Fruit fly (Drosophila melanogaster) whole organism, embryonic: ENCODE results near the gene Cyp4ac1.

Experiments used
- Atf-2 ChIP-seq: fragments of 200-800 bp; sonication (Bioruptor generic); optimal IDR thresholded peaks from 2 replicates; lab custom pipeline; 2016; ENCODE audit warnings: missing biosample characterization, missing genetic modification characterization
- CG10147 ChIP-seq: fragments of 200-800 bp; sonication (Bioruptor generic); optimal IDR thresholded peaks from 2 replicates; lab custom pipeline; 2019; ENCODE audit warnings: missing biosample characterization, mild to moderate bottlenecking, missing genetic modification characterization, moderate library complexity
- CG10274 ChIP-seq: fragments of 200-800 bp; sonication (Bioruptor generic); optimal IDR thresholded peaks from 3 replicates; lab custom pipeline; 2017; ENCODE audit warnings: missing biosample characterization, mild to moderate bottlenecking, missing genetic modification characterization
- CG10366 ChIP-seq: fragments of 200-800 bp; sonication (Bioruptor generic); IDR thresholded peaks from 2 replicates; pipeline ENCODE4 v1.3.6; 2022; ENCODE audit warnings: missing biosample characterization, missing genetic modification characterization
- CG1233 ChIP-seq: fragments of 200-800 bp; sonication (Bioruptor generic); optimal IDR thresholded peaks from 4 replicates; lab custom pipeline; 2018; ENCODE audit warnings: missing biosample characterization, mild to moderate bottlenecking, missing genetic modification characterization
- CG12942 ChIP-seq: fragments of 200-800 bp; sonication (Bioruptor generic); optimal IDR thresholded peaks from 3 replicates; lab custom pipeline; 2016; ENCODE audit warnings: missing biosample characterization, missing genetic modification characterization
- CG15479 ChIP-seq: fragments of 200-800 bp; sonication (Bioruptor generic); optimal IDR thresholded peaks from 3 replicates; lab custom pipeline; 2019; ENCODE audit warnings: missing biosample characterization, mild to moderate bottlenecking, missing genetic modification characterization, moderate library complexity
- CG16779 ChIP-seq: fragments of 200-800 bp; sonication (Bioruptor generic); IDR thresholded peaks from 2 replicates; pipeline ENCODE4 v1.3.6; 2022; ENCODE audit warnings: missing biosample characterization, missing genetic modification characterization
- CG17612 ChIP-seq: fragments of 200-800 bp; sonication (Bioruptor generic); IDR thresholded peaks from 2 replicates; pipeline ENCODE4 v1.3.6; 2022; ENCODE audit warnings: missing biosample characterization, missing genetic modification characterization
- CG18599 ChIP-seq: fragments of 200-800 bp; sonication (Bioruptor generic); optimal IDR thresholded peaks from 3 replicates; lab custom pipeline; 2017; ENCODE audit warnings: missing biosample characterization, missing genetic modification characterization, mild to moderate bottlenecking, moderate library complexity, missing genetic modification reagents
- CG2129 ChIP-seq: fragments of 200-800 bp; sonication (Bioruptor generic); IDR thresholded peaks from 2 replicates; pipeline ENCODE4 v1.3.6; 2022; ENCODE audit warnings: missing biosample characterization, missing genetic modification characterization; ENCODE audit not compliant: partially characterized antibody
- CG2199 ChIP-seq: fragments of 200-800 bp; sonication (Bioruptor generic); IDR thresholded peaks from 3 replicates; pipeline ENCODE4 v1.3.6; 2022; ENCODE audit warnings: missing biosample characterization, missing genetic modification characterization
- CG30020 ChIP-seq: fragments of 200-800 bp; optimal IDR thresholded peaks from 2 replicates; lab custom pipeline; 2019; ENCODE audit warnings: missing biosample characterization, mild to moderate bottlenecking, missing genetic modification characterization, moderate library complexity
- CG3281 ChIP-seq: fragments of 200-800 bp; sonication (Bioruptor generic); optimal IDR thresholded peaks from 3 replicates; lab custom pipeline; 2017; ENCODE audit warnings: missing biosample characterization, mild to moderate bottlenecking, missing genetic modification characterization
- CG34224 ChIP-seq: fragments of 200-800 bp; sonication (Bioruptor generic); IDR thresholded peaks from 3 replicates; pipeline ENCODE4 v1.3.6; 2022; ENCODE audit warnings: missing biosample characterization, missing genetic modification characterization; ENCODE audit not compliant: partially characterized antibody
- CG4854 ChIP-seq: fragments of 200-800 bp; sonication (Bioruptor generic); optimal IDR thresholded peaks from 2 replicates; lab custom pipeline; 2016; ENCODE audit warnings: missing biosample characterization, missing genetic modification characterization, inconsistent platforms
- CG5245 ChIP-seq: fragments of 200-800 bp; sonication (Bioruptor generic); optimal IDR thresholded peaks from 3 replicates; lab custom pipeline; 2016; ENCODE audit warnings: missing biosample characterization, missing genetic modification characterization
- CG6175 ChIP-seq: fragments of 200-800 bp; sonication (Bioruptor generic); IDR thresholded peaks from 3 replicates; pipeline ENCODE4 v1.3.6; 2022; ENCODE audit warnings: missing biosample characterization, missing genetic modification characterization
- CG6765 ChIP-seq: fragments of 200-800 bp; sonication (Bioruptor generic); optimal IDR thresholded peaks from 3 replicates; lab custom pipeline; 2017; ENCODE audit warnings: missing biosample characterization, mild to moderate bottlenecking, missing genetic modification characterization
- CG6854 ChIP-seq: fragments of 200-800 bp; sonication (Bioruptor generic); optimal IDR thresholded peaks from 3 replicates; lab custom pipeline; 2017; ENCODE audit warnings: missing biosample characterization, mild to moderate bottlenecking, missing genetic modification characterization
- CG9876 ChIP-seq: fragments of 200-800 bp; sonication (Bioruptor generic); optimal IDR thresholded peaks from 2 replicates; lab custom pipeline; 2016; ENCODE audit warnings: missing biosample characterization, missing genetic modification characterization
- CG9932 ChIP-seq: fragments of 200-800 bp; sonication (Bioruptor generic); IDR thresholded peaks from 2 replicates; pipeline ENCODE4 v1.3.6; 2022; ENCODE audit warnings: missing biosample characterization, missing genetic modification characterization
- CHES-1-like ChIP-seq: fragments of 200-800 bp; sonication (Bioruptor generic); optimal IDR thresholded peaks from 2 replicates; lab custom pipeline; 2016; ENCODE audit warnings: missing biosample characterization, missing genetic modification characterization
- Dek ChIP-seq: fragments of 200-800 bp; sonication (Bioruptor generic); optimal IDR thresholded peaks from 3 replicates; lab custom pipeline; 2019; ENCODE audit warnings: missing biosample characterization, mild to moderate bottlenecking, missing genetic modification characterization, moderate library complexity
- Drgx ChIP-seq: fragments of 200-800 bp; sonication (Bioruptor generic); IDR thresholded peaks from 2 replicates; pipeline ENCODE4 v1.3.6; 2022; ENCODE audit warnings: missing biosample characterization, missing genetic modification characterization
- Eip74EF ChIP-seq, 2 experiments: fragments of 200-800 bp in 1 of 2; fragments of >200 bp in 1 of 2; sonication (Bioruptor generic) in 1 of 2; optimal IDR thresholded peaks; 2 replicates each; lab custom pipeline; 2017 to 2019; ENCODE audit warnings: missing biosample characterization in 2 of 2, missing genetic modification characterization in 2 of 2, mild to moderate bottlenecking in 1 of 2, moderate library complexity in 1 of 2
- HHEX ChIP-seq: fragments of 200-800 bp; sonication (Bioruptor generic); optimal IDR thresholded peaks from 3 replicates; lab custom pipeline; 2017; ENCODE audit warnings: missing biosample characterization, mild to moderate bottlenecking, missing genetic modification characterization, missing genetic modification reagents
- Hey ChIP-seq: fragments of 200-800 bp; sonication (Bioruptor generic); optimal IDR thresholded peaks from 3 replicates; lab custom pipeline; 2018; ENCODE audit warnings: missing biosample characterization, mild to moderate bottlenecking, missing genetic modification characterization
- Med ChIP-seq: fragments of 200-800 bp; sonication (Bioruptor generic); peaks from one replicate; lab custom pipeline; 2016; ENCODE audit warnings: missing biosample characterization, missing genetic modification characterization, mild to moderate bottlenecking, inconsistent platforms, moderate library complexity
- Mrtf ChIP-seq: fragments of 200-800 bp; sonication (Bioruptor generic); IDR thresholded peaks from 3 replicates; pipeline ENCODE4 v1.3.6; 2022; ENCODE audit warnings: missing biosample characterization, missing genetic modification characterization
- Oaz ChIP-seq: fragments of 200-800 bp; sonication (Bioruptor generic); IDR thresholded peaks from 2 replicates; pipeline ENCODE4 v1.3.6; 2022; ENCODE audit warnings: missing biosample characterization, missing genetic modification characterization
- Pdp1 ChIP-seq, 2 experiments: fragments of 200-800 bp; sonication (Bioruptor generic); optimal IDR thresholded peaks; 3 replicates each; lab custom pipeline; 2016; ENCODE audit warnings: missing biosample characterization in 2 of 2, missing genetic modification characterization in 2 of 2, mild to moderate bottlenecking in 1 of 2, moderate library complexity in 1 of 2
- Poxn ChIP-seq: fragments of 200-800 bp; sonication (Bioruptor generic); IDR thresholded peaks from 2 replicates; pipeline ENCODE4 v1.3.6; 2022; ENCODE audit warnings: missing biosample characterization, missing genetic modification characterization
- Sox102F ChIP-seq: fragments of 200-800 bp; sonication (Bioruptor generic); optimal IDR thresholded peaks from 2 replicates; lab custom pipeline; 2018; ENCODE audit warnings: missing biosample characterization, mild to moderate bottlenecking, missing genetic modification characterization, moderate library complexity
- ase ChIP-seq: fragments of 200-800 bp; sonication (Bioruptor generic); IDR thresholded peaks from 3 replicates; pipeline ENCODE4 v1.3.6; 2022; ENCODE audit warnings: missing biosample characterization, missing genetic modification characterization
- bbx ChIP-seq: fragments of 200-800 bp; sonication (Bioruptor generic); IDR thresholded peaks from 2 replicates; pipeline ENCODE4 v1.3.6; 2022; ENCODE audit warnings: missing biosample characterization, missing genetic modification characterization; ENCODE audit not compliant: partially characterized antibody
- br ChIP-seq: fragments of >200 bp; optimal IDR thresholded peaks from 2 replicates; lab custom pipeline; 2017
- croc ChIP-seq: fragments of 200-800 bp; sonication (Bioruptor generic); conservative IDR thresholded peaks from 3 replicates; pipeline ENCODE4 v1.3.6; 2022; ENCODE audit warnings: missing biosample characterization, missing genetic modification characterization
- crol ChIP-seq: fragments of 200-800 bp; sonication (Bioruptor generic); IDR thresholded peaks from 2 replicates; pipeline ENCODE4 v1.3.6; 2022; ENCODE audit warnings: missing biosample characterization, missing genetic modification characterization
- ewg ChIP-seq: fragments of 200-800 bp; sonication (Bioruptor generic); optimal IDR thresholded peaks from 3 replicates; lab custom pipeline; 2017; ENCODE audit warnings: mild to moderate bottlenecking, missing biosample characterization, missing genetic modification reagents, missing genetic modification characterization
- gcm2 ChIP-seq: fragments of 200-800 bp; sonication (Bioruptor generic); optimal IDR thresholded peaks from 2 replicates; lab custom pipeline; 2016; ENCODE audit warnings: missing biosample characterization, missing genetic modification characterization
- grn ChIP-seq: fragments of 200-800 bp; sonication (Bioruptor generic); optimal IDR thresholded peaks from 3 replicates; lab custom pipeline; 2017; ENCODE audit warnings: missing biosample characterization, missing genetic modification characterization
- jigr1 ChIP-seq: fragments of 200-800 bp; sonication (Bioruptor generic); IDR thresholded peaks from 3 replicates; pipeline ENCODE4 v1.3.6; 2022; ENCODE audit warnings: missing biosample characterization, missing genetic modification characterization
- jing ChIP-seq: fragments of 200-800 bp; sonication (Bioruptor generic); optimal IDR thresholded peaks from 2 replicates; lab custom pipeline; 2018; ENCODE audit warnings: missing biosample characterization, mild to moderate bottlenecking, missing genetic modification characterization
- org-1 ChIP-seq: fragments of 200-800 bp; sonication (Bioruptor generic); optimal IDR thresholded peaks from 2 replicates; lab custom pipeline; 2017; ENCODE audit warnings: missing biosample characterization, missing genetic modification characterization
- phol ChIP-seq: fragments of 200-800 bp; sonication (Bioruptor generic); optimal IDR thresholded peaks from 3 replicates; lab custom pipeline; 2018; ENCODE audit warnings: missing biosample characterization, mild to moderate bottlenecking, missing genetic modification characterization, moderate library complexity
- ranshi ChIP-seq: fragments of 200-800 bp; sonication (Bioruptor generic); IDR thresholded peaks from 2 replicates; pipeline ENCODE4 v1.3.6; 2022; ENCODE audit warnings: missing biosample characterization, missing genetic modification characterization
- sug ChIP-seq: fragments of 200-800 bp; optimal IDR thresholded peaks from 2 replicates; lab custom pipeline; 2019; ENCODE audit warnings: missing biosample characterization, mild to moderate bottlenecking, missing genetic modification characterization, moderate library complexity
- unc-4 ChIP-seq: fragments of 200-800 bp; sonication (Bioruptor generic); IDR thresholded peaks from 2 replicates; pipeline ENCODE4 v1.3.6; 2022; ENCODE audit warnings: missing biosample characterization, missing genetic modification characterization; ENCODE audit not compliant: partially characterized antibody
- vnd ChIP-seq: fragments of 200-800 bp; sonication (Bioruptor generic); IDR thresholded peaks from 3 replicates; pipeline ENCODE4 v1.3.6; 2022; ENCODE audit warnings: missing biosample characterization, missing genetic modification characterization; ENCODE audit not compliant: partially characterized antibody

Cyp4ac1 gene

DNA sequence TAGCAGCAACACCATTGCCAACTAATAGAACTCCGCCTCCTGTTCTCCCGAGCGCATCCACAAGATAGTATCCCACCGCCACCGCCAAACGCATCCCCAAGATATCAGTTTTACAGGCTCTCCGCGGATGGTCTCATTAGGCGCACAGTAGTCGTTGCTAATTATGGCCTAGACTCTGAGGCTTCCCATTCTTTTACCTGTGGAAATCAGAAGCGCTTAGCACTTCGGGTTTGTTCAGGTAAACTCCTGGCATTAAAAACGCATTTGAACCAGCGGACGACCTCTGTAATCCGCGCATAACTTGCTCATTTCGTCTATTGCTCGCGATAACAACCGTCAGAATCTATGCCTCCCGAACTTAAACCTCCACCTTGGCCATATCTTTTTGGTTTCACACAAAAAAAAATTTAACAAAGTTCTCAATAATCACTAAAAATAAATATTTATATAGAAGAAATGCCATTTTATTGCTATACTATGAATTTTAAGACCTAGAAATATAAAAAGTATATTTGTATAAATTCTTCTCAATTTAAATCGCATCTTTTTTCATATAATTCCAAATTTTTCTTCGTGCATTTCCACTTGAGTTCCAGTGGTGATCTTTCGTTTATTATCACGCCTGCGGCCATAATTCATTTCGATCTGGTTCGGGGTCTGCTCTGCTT lies 25.8 kb upstream of the Cyp4ac1 start (continued):
- no peak for TF ChIP-seq Drgx (GFP tag; lab: Robert Waterston, UW)
- peak; percentile 13 for TF ChIP-seq org-1 (GFP tag; lab: Kevin White, UChicago)
- no peak for TF ChIP-seq CHES-1-like
- TF ChIP-seq ewg (GFP tag; lab: Kevin White, UChicago): peak; percentile 27
- TF ChIP-seq crol: no peak
- TF ChIP-seq br (lab: Kevin White, UChicago): no peak
- TF ChIP-seq CG6765 (GFP tag; lab: Kevin White, UChicago): no peak
- TF ChIP-seq vnd (GFP tag; lab: Robert Waterston, UW): no peak
- TF ChIP-seq CG12942 (GFP tag; lab: Kevin White, UChicago): peak; percentile 26
- TF ChIP-seq CG2129 (GFP tag; lab: Robert Waterston, UW): no peak
- peak in 1 of 2 experiments; percentile 57 for TF ChIP-seq Eip74EF (GFP tag; optimal IDR thresholded peaks at IDR 0.05; lab: Kevin White, UChicago)
- TF ChIP-seq Pdp1 (GFP tag; optimal IDR thresholded peaks at IDR 0.05; lab: Kevin White, UChicago): no peak
- TF ChIP-seq CG10147 (GFP tag; lab: Kevin White, UChicago): no peak
- TF ChIP-seq ase (GFP tag; lab: Robert Waterston, UW): no peak
- no peak for TF ChIP-seq sug (tag; lab: Kevin White, UChicago)
- TF ChIP-seq Poxn (GFP tag; lab: Robert Waterston, UW): no peak
- TF ChIP-seq CG10366: peak; percentile 25; the same call in 1 of the 2 replicates
- TF ChIP-seq CG17612 (GFP tag; lab: Robert Waterston, UW): no peak
- TF ChIP-seq bbx (GFP tag; lab: Robert Waterston, UW): no peak
- TF ChIP-seq CG4854 (GFP tag; lab: Kevin White, UChicago): no peak
- TF ChIP-seq CG3281 (GFP tag; lab: Kevin White, UChicago): no peak
- no peak for TF ChIP-seq grn
- peak; percentile 42 for TF ChIP-seq Med (GFP tag; lab: Kevin White, UChicago)
- peak; percentile 73 for TF ChIP-seq croc (GFP tag; lab: Robert Waterston, UW)
- TF ChIP-seq phol (tag; lab: Kevin White, UChicago): peak; percentile 81
- TF ChIP-seq CG15479 (GFP tag; lab: Kevin White, UChicago): no peak
- no peak for TF ChIP-seq CG2199 (GFP tag; lab: Robert Waterston, UW)
- TF ChIP-seq CG9876 (GFP tag; lab: Kevin White, UChicago): no peak
- no peak for TF ChIP-seq CG16779 (GFP tag; lab: Robert Waterston, UW)
- TF ChIP-seq Sox102F (GFP tag; lab: Kevin White, UChicago): peak; percentile 56
- no peak for TF ChIP-seq jigr1
- TF ChIP-seq CG10274 (GFP tag; lab: Kevin White, UChicago): no peak
- TF ChIP-seq CG5245: no peak
- no peak for TF ChIP-seq Hey (tag; lab: Kevin White, UChicago)
- TF ChIP-seq unc-4 (GFP tag; lab: Robert Waterston, UW): no peak
- TF ChIP-seq gcm2 (GFP tag; lab: Kevin White, UChicago): no peak
- TF ChIP-seq CG6175 (GFP tag; lab: Robert Waterston, UW): no peak
- no peak for TF ChIP-seq HHEX (GFP tag; lab: Kevin White, UChicago)
- peak; percentile 22 for TF ChIP-seq CG18599 (GFP tag; lab: Kevin White, UChicago)
- no peak for TF ChIP-seq Atf-2
- no peak for TF ChIP-seq CG34224 (GFP tag; lab: Robert Waterston, UW)
- no peak for TF ChIP-seq CG6854 (GFP tag; lab: Kevin White, UChicago)
- TF ChIP-seq Oaz: no peak
- TF ChIP-seq CG30020 (tag; lab: Kevin White, UChicago): peak; percentile 38
- TF ChIP-seq Mrtf (GFP tag; lab: Robert Waterston, UW): no peak
- no peak for TF ChIP-seq jing (GFP tag; lab: Kevin White, UChicago)
- TF ChIP-seq CG1233 (GFP tag; lab: Kevin White, UChicago): peak; percentile 49
- no peak for TF ChIP-seq CG9932 (GFP tag; lab: Robert Waterston, UW)
- TF ChIP-seq Dek: no peak
- 0 out of 2 replicates have a peak, but pooled peaks have one; percentile 34 for TF ChIP-seq ranshi
